Worm (Caenorhabditis elegans): ENCODE data around the gene chst-1.

The chst-1 gene

DNA sequence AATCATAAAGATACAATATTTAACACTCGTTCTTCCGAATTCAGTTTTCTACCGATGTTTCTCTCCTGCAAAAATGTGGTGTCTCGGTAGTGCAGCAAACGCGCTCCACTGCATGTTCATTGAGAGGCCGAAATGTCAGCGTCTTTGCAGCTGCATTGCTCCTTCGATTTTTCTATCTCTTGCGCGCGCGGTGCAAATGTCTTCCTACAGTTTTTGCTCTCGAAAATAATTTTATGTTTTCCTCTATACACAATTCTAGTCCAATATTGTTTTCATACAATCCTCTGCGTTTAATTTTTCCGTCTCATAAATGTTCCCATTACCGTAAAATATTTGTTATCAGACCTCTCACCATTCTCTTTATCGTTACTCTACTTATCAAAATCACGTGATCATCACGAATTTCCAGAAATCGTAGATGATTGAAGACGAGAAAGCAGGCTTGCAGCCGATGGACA is 44.4 kb downstream of the chst-1 start, which contains the start of gene ufd-2 (continued):
- TF ChIP-seq akir-1 (GFP tag; optimal IDR thresholded peaks at IDR 0.05): no peak
- TF ChIP-seq madf-3 (GFP tag; IDR thresholded peaks at IDR 0.05): no peak
- no peak for TF ChIP-seq athp-1 (tag; optimal IDR thresholded peaks at IDR 0.05)
- no peak for TF ChIP-seq nhr-27 (tag; optimal IDR thresholded peaks at IDR 0.05)
- peak; percentile 61; the same call in 1 of the 2 replicates for TF ChIP-seq hmg-1.2 (GFP tag; IDR thresholded peaks at IDR 0.05)
- no peak for TF ChIP-seq B0035.1 (tag; optimal IDR thresholded peaks at IDR 0.05)
- TF ChIP-seq ztf-22 (GFP tag; optimal IDR thresholded peaks at IDR 0.05): no peak
- peak; percentile 73 for TF ChIP-seq bed-2 (GFP tag; IDR thresholded peaks at IDR 0.05)
- peak in 1 of 2 experiments; percentile 17 for TF ChIP-seq let-607 (tag; optimal IDR thresholded peaks at IDR 0.05)
- no peak; the same call in 1 of the 2 replicates for TF ChIP-seq B0336.3 (GFP tag; IDR thresholded peaks at IDR 0.05)
- TF ChIP-seq sea-2 (GFP tag; IDR thresholded peaks at IDR 0.05): no peak
- TF ChIP-seq aptf-3 (GFP tag; IDR thresholded peaks at IDR 0.05): no peak
- TF ChIP-seq egl-44 (GFP tag; IDR thresholded peaks at IDR 0.05): no peak
- TF ChIP-seq dpff-1 (tag; optimal IDR thresholded peaks at IDR 0.05): no peak
- no peak for TF ChIP-seq die-1 (tag; optimal IDR thresholded peaks at IDR 0.05)
- TF ChIP-seq T26A5.8 (tag; optimal IDR thresholded peaks at IDR 0.05): no peak
- no peak for TF ChIP-seq madf-10 (tag; optimal IDR thresholded peaks at IDR 0.05)
- TF ChIP-seq efl-1 (GFP tag; optimal IDR thresholded peaks at IDR 0.05): peak; percentile 84
- TF ChIP-seq Y56A3A.18 (GFP tag; IDR thresholded peaks at IDR 0.05): no peak
- peak; percentile 64 for TF ChIP-seq egrh-3 (GFP tag; IDR thresholded peaks at IDR 0.05)
- TF ChIP-seq ceh-100 (GFP tag; IDR thresholded peaks at IDR 0.05): peak; percentile 93
- no peak for TF ChIP-seq lag-1 (GFP tag; IDR thresholded peaks at IDR 0.05)
- no peak for TF ChIP-seq K11D2.4 (GFP tag; IDR thresholded peaks at IDR 0.05)
- no peak for TF ChIP-seq pbrm-1 (GFP tag; IDR thresholded peaks at IDR 0.05)
- no peak for TF ChIP-seq F52B5.7 (tag; optimal IDR thresholded peaks at IDR 0.05)
- no peak for TF ChIP-seq ztf-28 (GFP tag; IDR thresholded peaks at IDR 0.05)
- no peak for TF ChIP-seq ets-4 (GFP tag; optimal IDR thresholded peaks at IDR 0.05)
- peak; percentile 53; the same call in 1 of the 2 replicates for TF ChIP-seq madf-8 (GFP tag; conservative IDR thresholded peaks at IDR 0.05)
- TF ChIP-seq mel-28 (tag; optimal IDR thresholded peaks at IDR 0.05; ENCODE audit: borderline replicate concordance): no peak
- peak; percentile 59; the same call in 1 of the 2 replicates for TF ChIP-seq attf-3 (GFP tag; conservative IDR thresholded peaks at IDR 0.05)
- TF ChIP-seq snpc-3.4 (tag; optimal IDR thresholded peaks at IDR 0.05): no peak
- TF ChIP-seq F39B2.1 (GFP tag; IDR thresholded peaks at IDR 0.05): no peak
- no peak for TF ChIP-seq nhr-90 (tag; optimal IDR thresholded peaks at IDR 0.05)
- TF ChIP-seq F22D6.2 (tag; optimal IDR thresholded peaks at IDR 0.05): no peak
- no peak for TF ChIP-seq tbp1 (GFP tag; optimal IDR thresholded peaks at IDR 0.05)
- no peak for TF ChIP-seq Y53G8AR.9 (GFP tag; conservative IDR thresholded peaks at IDR 0.05)
- TF ChIP-seq F55B11.4 (tag; optimal IDR thresholded peaks at IDR 0.05; ENCODE audit: borderline replicate concordance, insufficient read depth): no peak
- TF ChIP-seq hlh-26 (GFP tag; conservative IDR thresholded peaks at IDR 0.05): no peak
- TF ChIP-seq C06A6.2 (GFP tag; conservative IDR thresholded peaks at IDR 0.05): no peak
- no peak for TF ChIP-seq pha-4 (tag; optimal IDR thresholded peaks at IDR 0.05)
- no peak for TF ChIP-seq C17E4.6 (GFP tag; IDR thresholded peaks at IDR 0.05)
- TF ChIP-seq F57A8.1 (GFP tag; optimal IDR thresholded peaks at IDR 0.05): no peak
- no peak for TF ChIP-seq ztf-6 (GFP tag; IDR thresholded peaks at IDR 0.05)
- no peak for TF ChIP-seq lsy-27 (tag; optimal IDR thresholded peaks at IDR 0.05; ENCODE audit: borderline replicate concordance, insufficient read depth)
- TF ChIP-seq snpc-1.1 (tag; optimal IDR thresholded peaks at IDR 0.05; ENCODE audit: insufficient read depth): no peak
- TF ChIP-seq lir-1 (GFP tag; conservative IDR thresholded peaks at IDR 0.05): no peak
- TF ChIP-seq egl-18 (GFP tag; IDR thresholded peaks at IDR 0.05): no peak
- peak; percentile 44 for TF ChIP-seq lin-40 (tag; optimal IDR thresholded peaks at IDR 0.05)

Data from whole organism, young adult.